Worm (Caenorhabditis elegans): ENCODE data around the gene F54C9.9.

F54C9.9 gene

ce11 chrII:8556166-8556565 is 21.7 kb upstream of the F54C9.9 start, which contains the start of gene glb-27:
glb-27 (minus strand) TSS chrII:8556266.
- no peak for TF ChIP-seq syd-9 (tag; optimal IDR thresholded peaks at IDR 0.05)
- no peak for TF ChIP-seq hlh-30 (tag; optimal IDR thresholded peaks at IDR 0.05; ENCODE audit: insufficient read depth)
- TF ChIP-seq unc-42 (tag; optimal IDR thresholded peaks at IDR 0.05), result no peak
- TF ChIP-seq unc-86 (tag; optimal IDR thresholded peaks at IDR 0.05), result no peak
- TF ChIP-seq hlh-6 (tag; optimal IDR thresholded peaks at IDR 0.05), result no peak
- TF ChIP-seq zip-5 (tag; optimal IDR thresholded peaks at IDR 0.05), result no peak
- TF ChIP-seq lim-6 (tag; optimal IDR thresholded peaks at IDR 0.05), result no peak
- TF ChIP-seq dmd-4 (tag; optimal IDR thresholded peaks at IDR 0.05; ENCODE audit: borderline replicate concordance), result no peak
- no peak for TF ChIP-seq ztf-16 (tag; optimal IDR thresholded peaks at IDR 0.05)
- no peak for TF ChIP-seq hlh-8 (tag; optimal IDR thresholded peaks at IDR 0.05)
- TF ChIP-seq ceh-31 (tag; optimal IDR thresholded peaks at IDR 0.05), result no peak
- TF ChIP-seq ceh-24 (tag; optimal IDR thresholded peaks at IDR 0.05), result no peak
- TF ChIP-seq nhr-232 (tag; optimal IDR thresholded peaks at IDR 0.05), result no peak
- no peak for TF ChIP-seq C08G9.2 (tag; optimal IDR thresholded peaks at IDR 0.05)
- no peak for TF ChIP-seq hlh-15 (tag; optimal IDR thresholded peaks at IDR 0.05)
- TF ChIP-seq ceh-48 (tag; optimal IDR thresholded peaks at IDR 0.05), result no peak

ce11 chrII:8559188-8559587 is 18.7 kb upstream of the F54C9.9 start:
- no peak for TF ChIP-seq ceh-6 (GFP tag; optimal IDR thresholded peaks at IDR 0.05)
- no peak for TF ChIP-seq pha-4 (tag; optimal IDR thresholded peaks at IDR 0.05)
- TF ChIP-seq unc-42 (tag; optimal IDR thresholded peaks at IDR 0.05), result peak; percentile 97
- TF ChIP-seq fkh-10 (GFP tag; optimal IDR thresholded peaks at IDR 0.05), result peak; percentile 14
- no peak for TF ChIP-seq dmd-4 (tag; optimal IDR thresholded peaks at IDR 0.05; ENCODE audit: borderline replicate concordance)

ce11 chrII:8561227-8561626 is 16.6 kb upstream of the F54C9.9 start, which contains the start of gene iff-2:
iff-2 (minus strand) TSS chrII:8561367.
- TF ChIP-seq nfya-1 (tag; optimal IDR thresholded peaks at IDR 0.05) (peak; percentile 97), tbx-2 (tag; optimal IDR thresholded peaks at IDR 0.05) (peak; percentile 97), pros-1 (tag; optimal IDR thresholded peaks at IDR 0.05) (peak; percentile 96), unc-55 (GFP tag; optimal IDR thresholded peaks at IDR 0.05) (peak; percentile 86), ceh-14 (tag; optimal IDR thresholded peaks at IDR 0.05) (peak; percentile 83), sox-4 (tag; optimal IDR thresholded peaks at IDR 0.05) (peak; percentile 50), che-1 (tag; optimal IDR thresholded peaks at IDR 0.05) (no peak), mec-3 (tag; optimal IDR thresholded peaks at IDR 0.05; ENCODE audit: borderline replicate concordance) (no peak), pat-9 (tag; optimal IDR thresholded peaks at IDR 0.05) (peak; percentile 72), ceh-22 (tag; optimal IDR thresholded peaks at IDR 0.05) (peak; percentile 67), ref-2 (tag; optimal IDR thresholded peaks at IDR 0.05) (peak; percentile 97), ceh-18 (tag; optimal IDR thresholded peaks at IDR 0.05) (peak; percentile 99), hlh-15 (tag; optimal IDR thresholded peaks at IDR 0.05) (no peak), pha-2 (tag; optimal IDR thresholded peaks at IDR 0.05) (peak; percentile 46), dve-1 (tag; optimal IDR thresholded peaks at IDR 0.05) (peak; percentile 98), ahr-1 (tag; optimal IDR thresholded peaks at IDR 0.05) (no peak), npax-4 (tag; optimal IDR thresholded peaks at IDR 0.05) (no peak), rnt-1 (tag; optimal IDR thresholded peaks at IDR 0.05) (peak; percentile 95), C38D4.7 (GFP tag; optimal IDR thresholded peaks at IDR 0.05) (peak; percentile 18), sox-2 (GFP tag; IDR thresholded peaks at IDR 0.05) (peak; percentile 39; the same call in 1 of the 2 replicates), pqm-1 (tag; optimal IDR thresholded peaks at IDR 0.05) (peak; percentile 73), ceh-9 (tag; optimal IDR thresholded peaks at IDR 0.05) (no peak), unc-86 (tag; optimal IDR thresholded peaks at IDR 0.05) (peak; percentile 76), hlh-13 (GFP tag; optimal IDR thresholded peaks at IDR 0.05) (no peak), elt-2 (tag; optimal IDR thresholded peaks at IDR 0.05) (peak; percentile 91), unc-3 (GFP tag; conservative IDR thresholded peaks at IDR 0.05) (peak; percentile 43; the same call in 1 of the 2 replicates), unc-3 (tag; optimal IDR thresholded peaks at IDR 0.05) (peak; percentile 48), ceh-31 (tag; optimal IDR thresholded peaks at IDR 0.05) (peak; percentile 95), hlh-8 (tag; optimal IDR thresholded peaks at IDR 0.05) (peak; percentile 50), tbx-7 (tag; optimal IDR thresholded peaks at IDR 0.05) (peak; percentile 48), zip-5 (tag; optimal IDR thresholded peaks at IDR 0.05) (no peak), ceh-48 (tag; optimal IDR thresholded peaks at IDR 0.05) (peak; percentile 49), hlh-30 (tag; optimal IDR thresholded peaks at IDR 0.05; ENCODE audit: insufficient read depth) (peak; percentile 100), lim-6 (tag; optimal IDR thresholded peaks at IDR 0.05) (no peak), F13H6.1 (tag; optimal IDR thresholded peaks at IDR 0.05) (peak; percentile 66), nhr-232 (tag; optimal IDR thresholded peaks at IDR 0.05) (no peak), hlh-6 (tag; optimal IDR thresholded peaks at IDR 0.05) (peak; percentile 28), pag-3 (tag; optimal IDR thresholded peaks at IDR 0.05; ENCODE audit: borderline replicate concordance) (no peak), K02D7.2 (tag; optimal IDR thresholded peaks at IDR 0.05) (peak; percentile 14)

Measured in whole organism, late embryonic.